Fruit fly (Drosophila melanogaster) whole organism, wandering third instar larva: ENCODE measurements around the gene Brr2.

Source experiments
- CG9705 ChIP-seq: fragments of 200-800 bp; sonication (Bioruptor generic); optimal IDR thresholded peaks from 2 replicates; lab custom pipeline; 2018; ENCODE audit warnings: missing biosample characterization, mild to moderate bottlenecking, missing genetic modification characterization
- CrebA ChIP-seq: fragments of 200-800 bp; sonication (Bioruptor generic); optimal IDR thresholded peaks from 2 replicates; lab custom pipeline; 2016; ENCODE audit warnings: missing biosample characterization, mild to moderate bottlenecking, missing genetic modification characterization, borderline replicate concordance
- Dif ChIP-seq: fragments of 200-275, 200-300 bp; sonication (Bioruptor generic); optimal IDR thresholded peaks from 2 replicates; lab custom pipeline; 2018; ENCODE audit warnings: missing biosample characterization, missing genetic modification characterization; ENCODE audit not compliant: partially characterized antibody
- GATAd ChIP-seq: sonication (Bioruptor generic); optimal IDR thresholded peaks from 2 replicates; lab custom pipeline; 2016; ENCODE audit warnings: missing biosample characterization, missing genetic modification characterization
- Hnf4 ChIP-seq: fragments of 200-800 bp; sonication (Bioruptor generic); optimal IDR thresholded peaks from 2 replicates; lab custom pipeline; 2016; ENCODE audit warnings: missing biosample characterization, mild to moderate bottlenecking, missing genetic modification characterization
- Hr78 ChIP-seq: fragments of >200 bp; optimal IDR thresholded peaks from 2 replicates; lab custom pipeline; 2017; ENCODE audit warnings: missing biosample characterization, missing genetic modification characterization
- Hr83 ChIP-seq: fragments of 200-300 bp; sonication (Bioruptor generic); optimal IDR thresholded peaks from 2 replicates; lab custom pipeline; 2016; ENCODE audit warnings: missing biosample characterization, mild to moderate bottlenecking, missing genetic modification characterization, moderate library complexity; ENCODE audit not compliant: poor library complexity, severe bottlenecking
- Jra ChIP-seq: sonication (Bioruptor generic); optimal IDR thresholded peaks from 2 replicates; lab custom pipeline; 2016; ENCODE audit warnings: missing biosample characterization, missing genetic modification characterization
- Myc ChIP-seq: fragments of >200 bp; optimal IDR thresholded peaks from 2 replicates; lab custom pipeline; 2017
- OdsH ChIP-seq: fragments of 200-800 bp; sonication (Bioruptor generic); optimal IDR thresholded peaks from 2 replicates; lab custom pipeline; 2016; ENCODE audit warnings: missing biosample characterization, mild to moderate bottlenecking, missing genetic modification characterization
- Rel ChIP-seq, 2 experiments: fragments of 200-800 bp; sonication (Bioruptor generic) in 1 of 2; optimal IDR thresholded peaks; 2 replicates in 1 of 2; 3 replicates in 1 of 2; lab custom pipeline; 2016 to 2019; ENCODE audit warnings: mild to moderate bottlenecking in 2 of 2, missing biosample characterization in 2 of 2, missing genetic modification characterization in 2 of 2, moderate library complexity in 1 of 2
- Sp1 ChIP-seq: fragments of 200-800 bp; sonication (Bioruptor generic); optimal IDR thresholded peaks from 3 replicates; lab custom pipeline; 2019; ENCODE audit warnings: missing biosample characterization, mild to moderate bottlenecking, missing genetic modification characterization, moderate library complexity
- Vsx2 ChIP-seq: fragments of 200-300, 225-300 bp; sonication (Bioruptor generic); optimal IDR thresholded peaks from 2 replicates; lab custom pipeline; 2018; ENCODE audit warnings: missing biosample characterization, missing genetic modification characterization; ENCODE audit not compliant: partially characterized antibody
- br ChIP-seq: fragments of 200-800 bp; sonication (Bioruptor generic); optimal IDR thresholded peaks from 2 replicates; lab custom pipeline; 2016; ENCODE audit warnings: missing biosample characterization, missing genetic modification characterization
- brk ChIP-seq: fragments of 200-800 bp; sonication (Bioruptor generic); optimal IDR thresholded peaks from 2 replicates; lab custom pipeline; 2016; ENCODE audit warnings: missing biosample characterization, mild to moderate bottlenecking, missing genetic modification characterization
- dl ChIP-seq, 2 experiments: fragments of 175-275, 200-275 bp in 1 of 2; fragments of 200-275 bp in 1 of 2; sonication (Bioruptor generic); optimal IDR thresholded peaks; lab custom pipeline; 2018; ENCODE audit warnings: mild to moderate bottlenecking in 2 of 2, missing biosample characterization in 2 of 2, missing genetic modification characterization in 2 of 2, moderate library complexity in 2 of 2; ENCODE audit not compliant: partially characterized antibody in 2 of 2, insufficient read depth in 1 of 2
- dmrt93B ChIP-seq: fragments of 200-800 bp; sonication (Bioruptor generic); optimal IDR thresholded peaks from 2 replicates; lab custom pipeline; 2018; ENCODE audit warnings: missing biosample characterization, mild to moderate bottlenecking, missing genetic modification characterization
- dsf ChIP-seq: sonication (Bioruptor generic); optimal IDR thresholded peaks from 2 replicates; lab custom pipeline; 2016; ENCODE audit warnings: missing biosample characterization, missing genetic modification characterization, borderline replicate concordance
- ey ChIP-seq: fragments of 200-800 bp; sonication (Bioruptor generic); optimal IDR thresholded peaks from 2 replicates; lab custom pipeline; 2016; ENCODE audit warnings: missing biosample characterization, missing genetic modification characterization
- foxo ChIP-seq, 2 experiments: fragments of 200-800 bp; sonication (Bioruptor generic); optimal IDR thresholded peaks; 2 replicates in 1 of 2; 3 replicates in 1 of 2; lab custom pipeline; 2016 to 2017; ENCODE audit warnings: missing biosample characterization in 2 of 2, missing genetic modification characterization in 2 of 2
- fru ChIP-seq: fragments of 200-800 bp; sonication (Bioruptor generic); optimal IDR thresholded peaks from 3 replicates; lab custom pipeline; 2016; ENCODE audit warnings: missing biosample characterization, mild to moderate bottlenecking, missing genetic modification characterization
- h ChIP-seq: fragments of 200-800 bp; sonication (Bioruptor generic); optimal IDR thresholded peaks from 3 replicates; lab custom pipeline; 2016; ENCODE audit warnings: missing biosample characterization, mild to moderate bottlenecking, missing genetic modification characterization
- lola ChIP-seq: fragments of >200 bp; optimal IDR thresholded peaks from 2 replicates; lab custom pipeline; 2017; ENCODE audit warnings: missing biosample characterization, missing genetic modification characterization
- pan ChIP-seq: fragments of >200 bp; optimal IDR thresholded peaks from 2 replicates; lab custom pipeline; 2017
- psq ChIP-seq: fragments of 200-800 bp; sonication (Bioruptor generic); optimal IDR thresholded peaks from 3 replicates; lab custom pipeline; 2017; ENCODE audit warnings: missing biosample characterization, mild to moderate bottlenecking, missing genetic modification characterization, moderate library complexity
- rgr ChIP-seq: fragments of 200-800 bp; sonication (Bioruptor generic); optimal IDR thresholded peaks from 3 replicates; lab custom pipeline; 2016; ENCODE audit warnings: missing biosample characterization, mild to moderate bottlenecking, missing genetic modification characterization
- sage ChIP-seq: fragments of 200-800 bp; sonication (Bioruptor generic); optimal IDR thresholded peaks from 2 replicates; lab custom pipeline; 2016; ENCODE audit warnings: missing biosample characterization, mild to moderate bottlenecking, missing genetic modification characterization
- sv ChIP-seq: fragments of 200-800 bp; sonication (Bioruptor generic); optimal IDR thresholded peaks from 3 replicates; lab custom pipeline; 2016; ENCODE audit warnings: missing biosample characterization, missing genetic modification characterization
- tai ChIP-seq: sonication (Bioruptor generic); optimal IDR thresholded peaks from 2 replicates; lab custom pipeline; 2016; ENCODE audit warnings: missing biosample characterization, missing genetic modification characterization
- usp ChIP-seq: fragments of >200 bp; optimal IDR thresholded peaks from 2 replicates; lab custom pipeline; 2017; ENCODE audit warnings: missing biosample characterization, missing genetic modification characterization
- woc ChIP-seq: sonication (Bioruptor generic); optimal IDR thresholded peaks from 2 replicates; lab custom pipeline; 2016; ENCODE audit warnings: missing biosample characterization, mild to moderate bottlenecking, missing genetic modification characterization

Brr2 gene

dm6 chr3L:15998217-15998616 is 30.5 kb upstream of the Brr2 start:
- no peak for TF ChIP-seq CrebA
- TF ChIP-seq dmrt93B: no peak
- no peak for TF ChIP-seq h
- no peak for TF ChIP-seq Dif (GFP tag; lab: Kevin White, UChicago)
- TF ChIP-seq Myc (lab: Kevin White, UChicago): no peak
- TF ChIP-seq Hr78: no peak
- no peak for TF ChIP-seq dl (GFP tag; optimal IDR thresholded peaks at IDR 0.05; lab: Kevin White, UChicago; ENCODE audit: insufficient read depth in 1 of 2, partially characterized antibody in 2 of 2)
- no peak for TF ChIP-seq dsf
- no peak for TF ChIP-seq GATAd (GFP tag; lab: Kevin White, UChicago)
- TF ChIP-seq CG9705 (GFP tag; lab: Kevin White, UChicago): no peak
- TF ChIP-seq tai (GFP tag; lab: Kevin White, UChicago): no peak
- TF ChIP-seq Sp1: no peak

- TF ChIP-seq ey (GFP tag; lab: Kevin White, UChicago): no peak
- no peak for TF ChIP-seq foxo (GFP tag; optimal IDR thresholded peaks at IDR 0.05; lab: Kevin White, UChicago)
- no peak for TF ChIP-seq fru (GFP tag; lab: Kevin White, UChicago)
- no peak for TF ChIP-seq pan (lab: Kevin White, UChicago)
- TF ChIP-seq Jra (GFP tag; lab: Kevin White, UChicago): no peak
- no peak for TF ChIP-seq Rel (GFP tag; optimal IDR thresholded peaks at IDR 0.05; lab: Kevin White, UChicago)
- TF ChIP-seq Rel (tag; optimal IDR thresholded peaks at IDR 0.05; lab: Kevin White, UChicago): no peak
- TF ChIP-seq CrebA: no peak
- TF ChIP-seq lola (GFP tag; lab: Kevin White, UChicago): no peak
- TF ChIP-seq Hr78: no peak
- no peak for TF ChIP-seq woc
- TF ChIP-seq psq (GFP tag; lab: Kevin White, UChicago): no peak
- TF ChIP-seq Myc (lab: Kevin White, UChicago): no peak
- TF ChIP-seq usp (GFP tag; lab: Kevin White, UChicago): no peak
- no peak for TF ChIP-seq sv (GFP tag; lab: Kevin White, UChicago)
- no peak for TF ChIP-seq brk (GFP tag; lab: Kevin White, UChicago)
- TF ChIP-seq Vsx2: no peak
Observed at dm6 chr3L:15996019-15996418, 28.3 kb upstream of the Brr2 start.

DNA sequence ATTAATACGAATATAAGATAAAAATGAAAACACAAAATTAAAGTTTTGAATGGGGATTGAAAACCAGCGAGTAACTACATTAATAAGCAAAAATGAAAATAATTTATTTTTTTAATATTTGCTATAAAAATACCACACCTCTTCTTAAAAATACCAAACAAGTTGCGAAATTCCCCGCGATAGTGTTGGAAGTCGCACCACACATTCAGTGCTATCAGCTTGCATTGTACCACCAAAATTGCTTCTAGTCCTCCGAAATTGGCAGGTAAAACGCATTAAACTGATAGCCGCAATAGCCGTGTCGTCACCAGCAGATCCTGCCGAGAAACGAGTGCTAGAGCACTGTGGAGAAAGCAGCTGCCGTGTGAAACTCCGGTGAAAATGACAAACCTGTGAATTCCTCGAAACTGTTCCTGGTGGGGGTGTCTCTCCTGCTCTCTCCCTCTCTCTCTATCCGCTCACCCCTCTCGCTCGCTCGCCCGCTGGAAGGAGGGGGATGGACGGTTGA is 20.4 kb upstream of the Brr2 start, which contains the start of gene Hip14:
TSS of gene Hip14 (plus strand) at position 198 of the 508 bp plus-strand sequence.
- peak in 1 of 2 experiments; percentile 43 for TF ChIP-seq foxo (GFP tag; optimal IDR thresholded peaks at IDR 0.05; lab: Kevin White, UChicago)
- TF ChIP-seq ey (GFP tag; lab: Kevin White, UChicago): peak; percentile 26
- TF ChIP-seq sv (GFP tag; lab: Kevin White, UChicago): peak; percentile 8
- TF ChIP-seq lola (GFP tag; lab: Kevin White, UChicago): no peak
- peak; percentile 52 for TF ChIP-seq dsf
- TF ChIP-seq Hr83 (GFP tag; lab: Kevin White, UChicago): no peak
- peak; percentile 29 for TF ChIP-seq psq (GFP tag; lab: Kevin White, UChicago)
- peak; percentile 9 for TF ChIP-seq br
- peak; percentile 47 for TF ChIP-seq rgr (GFP tag; lab: Kevin White, UChicago)
- peak; percentile 35 for TF ChIP-seq OdsH (GFP tag; lab: Kevin White, UChicago)
- peak; percentile 35 for TF ChIP-seq h
- peak; percentile 45 for TF ChIP-seq woc
- peak; percentile 25 for TF ChIP-seq Myc (lab: Kevin White, UChicago)
- TF ChIP-seq fru (GFP tag; lab: Kevin White, UChicago): peak; percentile 43
- TF ChIP-seq brk (GFP tag; lab: Kevin White, UChicago): no peak
- no peak for TF ChIP-seq Rel (GFP tag; optimal IDR thresholded peaks at IDR 0.05; lab: Kevin White, UChicago)
- peak; percentile 99 for TF ChIP-seq Rel (tag; optimal IDR thresholded peaks at IDR 0.05; lab: Kevin White, UChicago)
- no peak for TF ChIP-seq Sp1
- TF ChIP-seq Jra (GFP tag; lab: Kevin White, UChicago): no peak

dm6 chr3L:15987635-15988034 is 20.0 kb upstream of the Brr2 start, which contains the start of gene PolD1:
Gene PolD1, minus strand, starts transcription at chr3L:15987815.
- TF ChIP-seq sage (GFP tag; lab: Kevin White, UChicago) (no peak), Hr78 (no peak), Hnf4 (GFP tag; lab: Kevin White, UChicago) (no peak), Hr83 (GFP tag; lab: Kevin White, UChicago) (no peak), dl (GFP tag; optimal IDR thresholded peaks at IDR 0.05; lab: Kevin White, UChicago; ENCODE audit: insufficient read depth in 1 of 2, partially characterized antibody in 2 of 2) (no peak), Sp1 (no peak)
